Fruit fly (Drosophila melanogaster) whole organism, embryonic: ENCODE measurements around the gene Sse.

Experiments used
- Ada2b ChIP-seq: fragments of 200-800 bp; sonication (Bioruptor generic); IDR thresholded peaks from 2 replicates; pipeline ENCODE4 v1.3.6; 2022; ENCODE audit warnings: missing biosample characterization, missing genetic modification characterization
- Bgb ChIP-seq: fragments of 200-800 bp; sonication (Bioruptor generic); IDR thresholded peaks from 2 replicates; pipeline ENCODE4 v1.3.6; 2022; ENCODE audit warnings: missing biosample characterization, missing genetic modification characterization; ENCODE audit not compliant: partially characterized antibody
- Blimp-1 ChIP-seq: fragments of 200-800 bp; sonication (Bioruptor generic); optimal IDR thresholded peaks from 3 replicates; lab custom pipeline; 2018; ENCODE audit warnings: missing biosample characterization, missing genetic modification characterization, mild to moderate bottlenecking, moderate library complexity, missing genetic modification reagents
- CG10565 ChIP-seq: fragments of 200-800 bp; sonication (Bioruptor generic); optimal IDR thresholded peaks from 3 replicates; lab custom pipeline; 2016; ENCODE audit warnings: missing biosample characterization, mild to moderate bottlenecking, missing genetic modification characterization
- CG12155 ChIP-seq: fragments of 200-800 bp; sonication (Bioruptor generic); optimal IDR thresholded peaks from 3 replicates; lab custom pipeline; 2016; ENCODE audit warnings: missing biosample characterization, missing genetic modification characterization
- CG12236 ChIP-seq: fragments of 200-800 bp; sonication (Bioruptor generic); optimal IDR thresholded peaks from 2 replicates; lab custom pipeline; 2016; ENCODE audit warnings: missing biosample characterization, missing genetic modification characterization
- CG1233 ChIP-seq: fragments of 200-800 bp; sonication (Bioruptor generic); optimal IDR thresholded peaks from 4 replicates; lab custom pipeline; 2018; ENCODE audit warnings: missing biosample characterization, mild to moderate bottlenecking, missing genetic modification characterization
- CG13424 ChIP-seq: fragments of 200-800 bp; sonication (Bioruptor generic); optimal IDR thresholded peaks from 2 replicates; lab custom pipeline; 2019; ENCODE audit warnings: missing biosample characterization, mild to moderate bottlenecking, missing genetic modification characterization, moderate library complexity
- CG17361 ChIP-seq: fragments of 200-800 bp; sonication (Bioruptor generic); IDR thresholded peaks from 3 replicates; pipeline ENCODE4 v1.3.6; 2022; ENCODE audit warnings: missing biosample characterization, missing genetic modification characterization
- CG17829 ChIP-seq: fragments of 200-800 bp; optimal IDR thresholded peaks from 2 replicates; lab custom pipeline; 2019; ENCODE audit warnings: missing biosample characterization, mild to moderate bottlenecking, missing genetic modification characterization, moderate library complexity
- CG18599 ChIP-seq: fragments of 200-800 bp; sonication (Bioruptor generic); optimal IDR thresholded peaks from 3 replicates; lab custom pipeline; 2017; ENCODE audit warnings: missing biosample characterization, missing genetic modification characterization, mild to moderate bottlenecking, moderate library complexity, missing genetic modification reagents
- CG2120 ChIP-seq: fragments of 200-800 bp; sonication (Bioruptor generic); optimal IDR thresholded peaks from 3 replicates; lab custom pipeline; 2016; ENCODE audit warnings: missing biosample characterization, missing genetic modification characterization
- CG2202 ChIP-seq: fragments of 200-800 bp; sonication (Bioruptor generic); optimal IDR thresholded peaks from 2 replicates; lab custom pipeline; 2018; ENCODE audit warnings: missing biosample characterization, mild to moderate bottlenecking, missing genetic modification characterization
- CG2889 ChIP-seq: fragments of 200-800 bp; sonication (Bioruptor generic); IDR thresholded peaks from 3 replicates; pipeline ENCODE4 v1.3.6; 2022; ENCODE audit warnings: missing biosample characterization, missing genetic modification characterization
- CG30403 ChIP-seq: fragments of 200-800 bp; sonication (Bioruptor generic); optimal IDR thresholded peaks from 3 replicates; lab custom pipeline; 2016; ENCODE audit warnings: missing biosample characterization, missing genetic modification characterization
- CG31441 ChIP-seq: fragments of 200-800 bp; sonication (Bioruptor generic); IDR thresholded peaks from 2 replicates; pipeline ENCODE4 v1.3.6; 2022; ENCODE audit warnings: missing biosample characterization, missing genetic modification characterization
- CG3838 ChIP-seq: fragments of 200-800 bp; sonication (Bioruptor generic); optimal IDR thresholded peaks from 3 replicates; lab custom pipeline; 2016; ENCODE audit warnings: missing biosample characterization, missing genetic modification characterization
- CG42726 ChIP-seq: fragments of 200-800 bp; sonication (Bioruptor generic); IDR thresholded peaks from 2 replicates; pipeline ENCODE4 v1.3.6; 2022; ENCODE audit warnings: missing biosample characterization, missing genetic modification characterization; ENCODE audit not compliant: partially characterized antibody
- CG4328 ChIP-seq: fragments of 200-800 bp; sonication (Bioruptor generic); optimal IDR thresholded peaks from 3 replicates; lab custom pipeline; 2017; ENCODE audit warnings: missing biosample characterization, missing genetic modification reagents, missing genetic modification characterization
- CG4730 ChIP-seq: fragments of 200-800 bp; sonication (Bioruptor generic); IDR thresholded peaks from 2 replicates; pipeline ENCODE4 v1.3.6; 2022; ENCODE audit warnings: missing biosample characterization, missing genetic modification characterization
- CG5245 ChIP-seq: fragments of 200-800 bp; sonication (Bioruptor generic); optimal IDR thresholded peaks from 3 replicates; lab custom pipeline; 2016; ENCODE audit warnings: missing biosample characterization, missing genetic modification characterization
- CG7357 ChIP-seq: fragments of 200-800 bp; sonication (Bioruptor generic); IDR thresholded peaks from 3 replicates; pipeline ENCODE4 v1.3.6; 2022; ENCODE audit warnings: missing biosample characterization, missing genetic modification characterization
- CG7372 ChIP-seq: fragments of 200-800 bp; sonication (Bioruptor generic); IDR thresholded peaks from 2 replicates; pipeline ENCODE4 v1.3.6; 2022; ENCODE audit warnings: missing biosample characterization, missing genetic modification characterization
- CG7987 ChIP-seq: fragments of 200-800 bp; sonication (Bioruptor generic); optimal IDR thresholded peaks from 2 replicates; lab custom pipeline; 2018; ENCODE audit warnings: missing biosample characterization, mild to moderate bottlenecking, missing genetic modification characterization, moderate library complexity
- CG9609 ChIP-seq: fragments of 200-800 bp; sonication (Bioruptor generic); optimal IDR thresholded peaks from 3 replicates; lab custom pipeline; 2016; ENCODE audit warnings: missing biosample characterization, missing genetic modification characterization
- CG9797 ChIP-seq: fragments of 200-800 bp; sonication (Bioruptor generic); optimal IDR thresholded peaks from 3 replicates; lab custom pipeline; 2018; ENCODE audit warnings: missing biosample characterization, mild to moderate bottlenecking, missing genetic modification characterization
- CG9817 ChIP-seq: fragments of 200-800 bp; sonication (Bioruptor generic); optimal IDR thresholded peaks from 2 replicates; lab custom pipeline; 2018; ENCODE audit warnings: missing biosample characterization, mild to moderate bottlenecking, missing genetic modification characterization, moderate library complexity
- Dip3 ChIP-seq: fragments of 200-800 bp; sonication (Bioruptor generic); optimal IDR thresholded peaks from 3 replicates; lab custom pipeline; 2016; ENCODE audit warnings: missing biosample characterization, missing genetic modification characterization
- Doc3 ChIP-seq: fragments of 200-800 bp; sonication (Bioruptor generic); IDR thresholded peaks from 3 replicates; pipeline ENCODE4 v1.3.6; 2022; ENCODE audit warnings: missing biosample characterization, missing genetic modification characterization; ENCODE audit not compliant: partially characterized antibody
- Dp ChIP-seq: fragments of 200-800 bp; sonication (Bioruptor generic); optimal IDR thresholded peaks from 2 replicates; lab custom pipeline; 2018; ENCODE audit warnings: missing biosample characterization, mild to moderate bottlenecking, missing genetic modification characterization, moderate library complexity
- H2.0 ChIP-seq: fragments of 200-800 bp; sonication (Bioruptor generic); IDR thresholded peaks from 2 replicates; pipeline ENCODE4 v1.3.6; 2022; ENCODE audit warnings: missing biosample characterization, missing genetic modification characterization
- Hey ChIP-seq: fragments of 200-800 bp; sonication (Bioruptor generic); optimal IDR thresholded peaks from 3 replicates; lab custom pipeline; 2018; ENCODE audit warnings: missing biosample characterization, mild to moderate bottlenecking, missing genetic modification characterization
- HmgD ChIP-seq: fragments of 200-800 bp; sonication (Bioruptor generic); optimal IDR thresholded peaks from 3 replicates; lab custom pipeline; 2016; ENCODE audit warnings: missing biosample characterization, missing genetic modification characterization
- Oli ChIP-seq: fragments of 200-800 bp; sonication (Bioruptor generic); optimal IDR thresholded peaks from 2 replicates; lab custom pipeline; 2018; ENCODE audit warnings: missing biosample characterization, mild to moderate bottlenecking, missing genetic modification characterization, moderate library complexity
- Rfx ChIP-seq: fragments of 200-800 bp; sonication (Bioruptor generic); IDR thresholded peaks from 2 replicates; pipeline ENCODE4 v1.3.6; 2022; ENCODE audit warnings: missing biosample characterization, missing genetic modification characterization
- Usf ChIP-seq: fragments of 200-800 bp; sonication (Bioruptor generic); optimal IDR thresholded peaks from 2 replicates; lab custom pipeline; 2017; ENCODE audit warnings: missing genotype, missing biosample characterization, missing genetic modification characterization
- ap ChIP-seq: fragments of 200-800 bp; sonication (Bioruptor generic); IDR thresholded peaks from 2 replicates; pipeline ENCODE4 v1.3.6; 2022; ENCODE audit warnings: missing biosample characterization, missing genetic modification characterization
- ara ChIP-seq: fragments of 200-800 bp; sonication (Bioruptor generic); IDR thresholded peaks from 2 replicates; pipeline ENCODE4 v1.3.6; 2022; ENCODE audit warnings: missing biosample characterization, missing genetic modification characterization
- chif ChIP-seq, 2 experiments: fragments of 200-800 bp; sonication (Bioruptor generic); optimal IDR thresholded peaks; 3 replicates each; lab custom pipeline; 2016; ENCODE audit warnings: missing biosample characterization in 2 of 2, missing genetic modification characterization in 2 of 2
- chm ChIP-seq: fragments of 200-800 bp; sonication (Bioruptor generic); IDR thresholded peaks from 2 replicates; pipeline ENCODE4 v1.3.6; 2022; ENCODE audit warnings: missing biosample characterization, missing genetic modification characterization
- chn ChIP-seq: fragments of 200-800 bp; sonication (Bioruptor generic); optimal IDR thresholded peaks from 2 replicates; lab custom pipeline; 2016; ENCODE audit warnings: missing biosample characterization, missing genetic modification characterization
- danr ChIP-seq: fragments of 200-800 bp; sonication (Bioruptor generic); IDR thresholded peaks from 2 replicates; pipeline ENCODE4 v1.3.6; 2022; ENCODE audit warnings: missing biosample characterization, missing genetic modification characterization
- dpn ChIP-seq, 2 experiments: fragments of 200-800 bp; sonication (Bioruptor generic); optimal IDR thresholded peaks; 3 replicates each; lab custom pipeline; 2016; ENCODE audit warnings: missing biosample characterization in 2 of 2, missing genetic modification characterization in 2 of 2
- esg ChIP-seq: fragments of 200-800 bp; sonication (Bioruptor generic); conservative IDR thresholded peaks from 2 replicates; pipeline ENCODE4 v1.3.6; 2022; ENCODE audit warnings: missing biosample characterization, missing genetic modification characterization
- eve ChIP-seq, 2 experiments: fragments of >200 bp; optimal IDR thresholded peaks; 2 replicates each; lab custom pipeline; 2017; ENCODE audit warnings: missing biosample characterization in 2 of 2, missing genetic modification characterization in 2 of 2
- fd96Cb ChIP-seq: fragments of 200-800 bp; sonication (Bioruptor generic); optimal IDR thresholded peaks from 2 replicates; lab custom pipeline; 2018; ENCODE audit warnings: missing biosample characterization, mild to moderate bottlenecking, missing genetic modification characterization, moderate library complexity
- gsb-n ChIP-seq: fragments of 200-800 bp; sonication (Bioruptor generic); optimal IDR thresholded peaks from 3 replicates; lab custom pipeline; 2018; ENCODE audit warnings: missing biosample characterization, mild to moderate bottlenecking, missing genetic modification characterization
- kni ChIP-seq: fragments of 200-800 bp; sonication (Bioruptor generic); optimal IDR thresholded peaks from 3 replicates; lab custom pipeline; 2017; ENCODE audit warnings: mild to moderate bottlenecking, missing biosample characterization, missing genetic modification reagents, missing genetic modification characterization
- lmd ChIP-seq: fragments of 200-800 bp; sonication (Bioruptor generic); IDR thresholded peaks from 2 replicates; pipeline ENCODE4 v1.3.6; 2022; ENCODE audit warnings: missing biosample characterization, missing genetic modification characterization
- sisA ChIP-seq: fragments of 200-800 bp; sonication (Bioruptor generic); IDR thresholded peaks from 2 replicates; pipeline ENCODE4 v1.3.6; 2022; ENCODE audit warnings: missing biosample characterization, missing genetic modification characterization
- tna ChIP-seq: fragments of 200-800 bp; sonication (Bioruptor generic); IDR thresholded peaks from 2 replicates; pipeline ENCODE4 v1.3.6; 2022; ENCODE audit warnings: missing biosample characterization, missing genetic modification characterization; ENCODE audit not compliant: partially characterized antibody
- trh ChIP-seq: fragments of 200-800 bp; sonication (Bioruptor generic); optimal IDR thresholded peaks from 2 replicates; lab custom pipeline; 2016; ENCODE audit warnings: missing biosample characterization, missing genetic modification characterization
- ttk ChIP-seq: fragments of 200-800 bp; sonication (Bioruptor generic); IDR thresholded peaks from 2 replicates; pipeline ENCODE4 v2.1.2; 2022; ENCODE audit warnings: missing biosample characterization, missing genetic modification characterization

Sse gene

DNA sequence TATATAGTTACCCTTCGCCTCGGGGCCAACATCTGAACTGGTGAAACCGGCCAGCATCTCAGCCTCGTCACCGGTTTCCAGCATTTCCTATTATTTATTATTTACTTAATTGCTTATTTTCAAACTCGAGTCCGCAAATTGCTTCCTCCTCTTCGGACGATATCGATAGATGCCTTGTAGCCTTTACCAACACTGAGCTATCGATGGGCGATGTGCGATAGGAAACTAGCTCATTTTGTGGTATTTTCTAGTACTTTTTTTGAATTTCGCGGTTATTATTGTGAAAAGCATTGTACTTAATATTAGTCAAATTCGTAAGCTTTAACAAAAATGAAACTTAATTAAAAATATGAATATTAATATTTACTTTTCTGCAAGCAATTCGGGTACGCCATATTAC is at the start of gene Sse:
Gene Sse (minus strand): TSS at position 177 of the 400 bp plus-strand sequence.
- TF ChIP-seq CG4328 (GFP tag; lab: Kevin White, UChicago) (no peak), Hey (no peak), fd96Cb (tag; lab: Kevin White, UChicago) (no peak), lmd (GFP tag; lab: Robert Waterston, UW) (no peak), CG2889 (GFP tag; lab: Robert Waterston, UW) (no peak), CG2202 (no peak), sisA (GFP tag; lab: Robert Waterston, UW) (no peak), kni (GFP tag; lab: Kevin White, UChicago) (no peak), chif (GFP tag; optimal IDR thresholded peaks at IDR 0.05; lab: Kevin White, UChicago) (no peak), Oli (tag; lab: Kevin White, UChicago) (no peak), eve (GFP tag; optimal IDR thresholded peaks at IDR 0.05; lab: Kevin White, UChicago) (no peak), H2.0 (no peak), gsb-n (no peak), chm (GFP tag; lab: Robert Waterston, UW) (no peak), ara (GFP tag; lab: Robert Waterston, UW) (no peak), danr (GFP tag; lab: Robert Waterston, UW) (no peak), CG7987 (GFP tag; lab: Kevin White, UChicago) (peak; percentile 40), CG5245 (GFP tag; lab: Kevin White, UChicago) (no peak), CG31441 (no peak), Bgb (peak; percentile 94), Rfx (peak; percentile 60), CG13424 (tag; lab: Kevin White, UChicago) (no peak), CG3838 (GFP tag; lab: Kevin White, UChicago) (no peak), CG30403 (GFP tag; lab: Kevin White, UChicago) (no peak), Dp (GFP tag; lab: Kevin White, UChicago) (peak; percentile 93), Blimp-1 (GFP tag; lab: Kevin White, UChicago) (no peak), CG2120 (GFP tag; lab: Kevin White, UChicago) (no peak), Dip3 (no peak), CG9817 (no peak), Ada2b (GFP tag; lab: Robert Waterston, UW) (no peak), ttk (no peak), CG7372 (GFP tag; lab: Robert Waterston, UW) (no peak), CG4730 (GFP tag; lab: Robert Waterston, UW) (no peak), chn (GFP tag; lab: Kevin White, UChicago) (no peak), HmgD (GFP tag; lab: Kevin White, UChicago) (no peak), ap (GFP tag; lab: Robert Waterston, UW) (no peak), esg (GFP tag; lab: Robert Waterston, UW) (no peak), dpn (GFP tag; optimal IDR thresholded peaks at IDR 0.05; lab: Kevin White, UChicago) (no peak), CG17829 (tag; lab: Kevin White, UChicago) (no peak), CG10565 (no peak), CG9609 (GFP tag; lab: Kevin White, UChicago) (no peak), tna (GFP tag; lab: Robert Waterston, UW) (peak; percentile 52), Doc3 (peak; percentile 81), CG12155 (no peak), CG18599 (GFP tag; lab: Kevin White, UChicago) (no peak), CG7357 (GFP tag; lab: Robert Waterston, UW) (no peak), CG1233 (GFP tag; lab: Kevin White, UChicago) (no peak), CG9797 (GFP tag; lab: Kevin White, UChicago) (peak; percentile 65), CG12236 (GFP tag; lab: Kevin White, UChicago) (no peak), Usf (no peak), CG17361 (no peak), trh (GFP tag; lab: Kevin White, UChicago) (no peak), CG42726 (peak; percentile 87)
